Worm (Caenorhabditis elegans): Measurements from ENCODE around the gene ced-7.
A peak's percentile ranks its signal among the peaks of the same experiment; 100 is the strongest.

Gene ced-7

ce11 chrIII:9544820-9545219, 35.1 kb downstream of the ced-7 start, which contains the start of gene ZK1098.12:
ZK1098.12 (plus strand) TSS chrIII:9545120.
- TF ChIP-seq lsy-2 (tag; optimal IDR thresholded peaks at IDR 0.05) (no peak), unc-62 (GFP tag; optimal IDR thresholded peaks at IDR 0.05) (no peak), mep-1 (tag; optimal IDR thresholded peaks at IDR 0.05) (no peak), elt-3 (tag; optimal IDR thresholded peaks at IDR 0.05) (no peak), ceh-39 (tag; optimal IDR thresholded peaks at IDR 0.05) (no peak), ceh-43 (GFP tag; optimal IDR thresholded peaks at IDR 0.05) (no peak), nhr-2 (tag; optimal IDR thresholded peaks at IDR 0.05) (no peak), cnd-1 (tag; optimal IDR thresholded peaks at IDR 0.05) (no peak), nhr-28 (tag; optimal IDR thresholded peaks at IDR 0.05) (no peak), ham-2 (GFP tag; optimal IDR thresholded peaks at IDR 0.05) (no peak), drap-1 (GFP tag; optimal IDR thresholded peaks at IDR 0.05) (no peak), mls-2 (tag; optimal IDR thresholded peaks at IDR 0.05) (no peak), nhr-12 (tag; optimal IDR thresholded peaks at IDR 0.05) (no peak)

- no peak for TF ChIP-seq nhr-12 (tag; optimal IDR thresholded peaks at IDR 0.05)
- no peak for TF ChIP-seq drap-1 (GFP tag; optimal IDR thresholded peaks at IDR 0.05)
- no peak for TF ChIP-seq hlh-1 (tag; optimal IDR thresholded peaks at IDR 0.05)
- TF ChIP-seq nhr-2 (tag; optimal IDR thresholded peaks at IDR 0.05), result no peak
- no peak for TF ChIP-seq nhr-237 (tag; optimal IDR thresholded peaks at IDR 0.05)
- TF ChIP-seq sem-2 (GFP tag; optimal IDR thresholded peaks at IDR 0.05), result no peak
- no peak for TF ChIP-seq mep-1 (tag; optimal IDR thresholded peaks at IDR 0.05)
- no peak for TF ChIP-seq lin-13 (tag; optimal IDR thresholded peaks at IDR 0.05)
- TF ChIP-seq lin-32 (GFP tag; optimal IDR thresholded peaks at IDR 0.05), result no peak
- TF ChIP-seq cnd-1 (tag; optimal IDR thresholded peaks at IDR 0.05), result no peak
- TF ChIP-seq ces-1 (GFP tag; optimal IDR thresholded peaks at IDR 0.05), result no peak
- no peak for TF ChIP-seq mls-2 (tag; optimal IDR thresholded peaks at IDR 0.05)
- no peak for TF ChIP-seq unc-39 (tag; optimal IDR thresholded peaks at IDR 0.05)
- no peak for TF ChIP-seq blmp-1 (tag; optimal IDR thresholded peaks at IDR 0.05)
- no peak for TF ChIP-seq zip-8 (tag; optimal IDR thresholded peaks at IDR 0.05)
- no peak for TF ChIP-seq nhr-76 (tag; optimal IDR thresholded peaks at IDR 0.05)
- TF ChIP-seq nhr-28 (tag; optimal IDR thresholded peaks at IDR 0.05), result no peak
- TF ChIP-seq ceh-43 (GFP tag; optimal IDR thresholded peaks at IDR 0.05), result no peak
Observed at ce11 chrIII:9544125-9544524, 35.8 kb downstream of the ced-7 start, which contains the start of gene ZK1098.9. ZK1098.9 (plus strand) TSS chrIII:9544425.

- TF ChIP-seq ceh-83 (GFP tag; optimal IDR thresholded peaks at IDR 0.05), result no peak
- no peak for TF ChIP-seq unc-62 (GFP tag; optimal IDR thresholded peaks at IDR 0.05)
- no peak for TF ChIP-seq elt-3 (tag; optimal IDR thresholded peaks at IDR 0.05)
- no peak for TF ChIP-seq ceh-39 (tag; optimal IDR thresholded peaks at IDR 0.05)
- TF ChIP-seq drap-1 (GFP tag; optimal IDR thresholded peaks at IDR 0.05), result no peak
- TF ChIP-seq ces-1 (GFP tag; optimal IDR thresholded peaks at IDR 0.05), result peak; percentile 64
- peak; percentile 75 for TF ChIP-seq lsy-2 (tag; optimal IDR thresholded peaks at IDR 0.05)
- no peak for TF ChIP-seq lin-32 (GFP tag; optimal IDR thresholded peaks at IDR 0.05)
- TF ChIP-seq ceh-43 (GFP tag; optimal IDR thresholded peaks at IDR 0.05), result no peak
Observed at ce11 chrIII:9542816-9543215, 37.1 kb downstream of the ced-7 start, which contains the start of gene eif-2Balpha. eif-2Balpha (plus strand) TSS chrIII:9543119.

- TF ChIP-seq ces-1 (GFP tag; optimal IDR thresholded peaks at IDR 0.05), result no peak
- TF ChIP-seq lsy-2 (tag; optimal IDR thresholded peaks at IDR 0.05), result no peak
- TF ChIP-seq mab-5 (tag; optimal IDR thresholded peaks at IDR 0.05), result no peak
- no peak for TF ChIP-seq mls-2 (tag; optimal IDR thresholded peaks at IDR 0.05)
- TF ChIP-seq drap-1 (GFP tag; optimal IDR thresholded peaks at IDR 0.05), result no peak
- TF ChIP-seq elt-3 (tag; optimal IDR thresholded peaks at IDR 0.05), result no peak
Observed at ce11 chrIII:9542280-9542679, 37.6 kb downstream of the ced-7 start, which contains the start of gene mut-7. mut-7 (minus strand) TSS chrIII:9542380.

ce11 chrIII:9538655-9539155, 41.2 kb downstream of the ced-7 start, which contains the start of gene ZK1098.3:
ZK1098.3 (minus strand) TSS chrIII:9538705.
- TF ChIP-seq lin-13 (tag; optimal IDR thresholded peaks at IDR 0.05) (no peak), ces-1 (GFP tag; optimal IDR thresholded peaks at IDR 0.05) (peak; percentile 65), ceh-39 (tag; optimal IDR thresholded peaks at IDR 0.05) (peak; percentile 73)

- TF ChIP-seq unc-39 (tag; optimal IDR thresholded peaks at IDR 0.05) (no peak), ham-2 (GFP tag; optimal IDR thresholded peaks at IDR 0.05) (peak; percentile 42), lin-13 (tag; optimal IDR thresholded peaks at IDR 0.05) (peak; percentile 24), ces-1 (GFP tag; optimal IDR thresholded peaks at IDR 0.05) (peak; percentile 40), M03D4.4 (tag; optimal IDR thresholded peaks at IDR 0.05) (peak; percentile 33), mep-1 (tag; optimal IDR thresholded peaks at IDR 0.05) (peak; percentile 49)
Observed at ce11 chrIII:9528824-9529223, 51.1 kb downstream of the ced-7 start, which contains the start of gene ZK1098.2. ZK1098.2 (plus strand) TSS chrIII:9529159.

- TF ChIP-seq flh-1 (GFP tag; optimal IDR thresholded peaks at IDR 0.05), result no peak
- no peak for TF ChIP-seq ceh-83 (GFP tag; optimal IDR thresholded peaks at IDR 0.05)
Observed at ce11 chrIII:9526851-9527250, 53.0 kb downstream of the ced-7 start, which contains the start of gene ZK1098.6. ZK1098.6 (plus strand) TSS chrIII:9527151.
